Worm (Caenorhabditis elegans) whole organism, young adult: Measurements from ENCODE around the gene F09E5.12.

ENCODE experiments used
- F49E8.2 ChIP-seq: sonication (generic microtip); optimal IDR thresholded peaks from 3 replicates; lab custom pipeline; 2017; ENCODE audit warnings: missing genetic modification characterization, mild to moderate bottlenecking, missing compliant biosample characterization, antibody characterized with exemption, moderate library complexity; ENCODE audit not compliant: insufficient read depth
- F57C9.4 ChIP-seq: sonication (generic microtip); optimal IDR thresholded peaks from 2 replicates; lab custom pipeline; 2017; ENCODE audit warnings: mild to moderate bottlenecking, missing genetic modification characterization, missing compliant biosample characterization
- T26A5.8 ChIP-seq: sonication (generic microtip); optimal IDR thresholded peaks from 2 replicates; lab custom pipeline; 2016; ENCODE audit warnings: missing genetic modification characterization, missing compliant biosample characterization
- ama-1 ChIP-seq, 3 experiments: fragments of 150-350 bp in 1 of 3; sonication (generic microtip) in 2 of 3; optimal IDR thresholded peaks; 2 replicates each; lab custom pipeline; 2014 to 2018; ENCODE audit warnings: missing biosample characterization in 2 of 3, missing genetic modification characterization in 2 of 3, missing genetic modification reagents in 2 of 3
- him-1 ChIP-seq: sonication (generic microtip); optimal IDR thresholded peaks from 2 replicates; lab custom pipeline; 2016; ENCODE audit warnings: missing genotype, missing genetic modification reagents, missing genetic modification characterization, missing compliant biosample characterization
- madf-3 ChIP-seq: fragments of 200-800 bp; sonication (Bioruptor generic); IDR thresholded peaks from 2 replicates; pipeline ENCODE4 v1.3.6; 2022; ENCODE audit warnings: missing genetic modification reagents, missing genetic modification characterization, missing compliant biosample characterization
- nhr-120 ChIP-seq: fragments of 200-800 bp; sonication (Bioruptor generic); IDR thresholded peaks from 2 replicates; pipeline ENCODE4 v1.3.6; 2022; ENCODE audit warnings: missing genetic modification characterization, missing compliant biosample characterization
- pha-4 ChIP-seq: fragments of 150-350 bp; sonication (generic microtip); optimal IDR thresholded peaks from 2 replicates; lab custom pipeline; 2014; ENCODE audit warnings: missing biosample characterization, missing genetic modification reagents, missing genetic modification characterization
- snpc-4 ChIP-seq, 5 experiments: fragments of 150-350 bp in 1 of 5; sonication (generic microtip) in 4 of 5; optimal IDR thresholded peaks; 2 replicates each; lab custom pipeline; 2014 to 2018; ENCODE audit warnings: missing genetic modification characterization in 5 of 5, missing biosample characterization in 3 of 5, antibody characterized with exemption in 2 of 5, mild to moderate bottlenecking in 2 of 5, missing compliant biosample characterization in 2 of 5, missing genotype in 2 of 5, moderate library complexity in 2 of 5, missing genetic modification reagents in 1 of 5
- somi-1 ChIP-seq: fragments of 200-800 bp; sonication (Bioruptor generic); optimal IDR thresholded peaks from 2 replicates; lab custom pipeline; 2018; ENCODE audit warnings: mild to moderate bottlenecking, missing genetic modification characterization, missing compliant biosample characterization
- unc-130 ChIP-seq: sonication (generic microtip); optimal IDR thresholded peaks from 2 replicates; lab custom pipeline; 2016; ENCODE audit warnings: missing genetic modification reagents, missing genetic modification characterization, missing compliant biosample characterization

ce11 chrII:5391447-5391846 lies 20.9 kb upstream of the F09E5.12 start:
- TF ChIP-seq madf-3 (GFP tag; lab: Robert Waterston, UW) (no peak), snpc-4 (GFP tag; optimal IDR thresholded peaks at IDR 0.05; lab: Kevin White, UChicago) (no peak), snpc-4 (tag; optimal IDR thresholded peaks at IDR 0.05; lab: Kevin White, UChicago) (no peak), F49E8.2 (tag; lab: Kevin White, UChicago) (no peak), him-1 (tag; lab: Kevin White, UChicago) (no peak), somi-1 (GFP tag; lab: Kevin White, UChicago) (no peak), unc-130 (GFP tag; lab: Kevin White, UChicago) (no peak), nhr-120 (no peak), ama-1 (optimal IDR thresholded peaks at IDR 0.05; lab: Kevin White, UChicago) (no peak), ama-1 (GFP tag; optimal IDR thresholded peaks at IDR 0.05; lab: Kevin White, UChicago) (no peak), F57C9.4 (tag; lab: Kevin White, UChicago) (no peak), T26A5.8 (tag; lab: Kevin White, UChicago) (no peak), pha-4 (tag; lab: Kevin White, UChicago) (no peak)
